Worm (Caenorhabditis elegans) whole organism, early embryonic: ENCODE results near the gene lgc-9.

Experiments
- B0310.2 ChIP-seq: sonication (generic microtip); optimal IDR thresholded peaks from 2 replicates; lab custom pipeline; 2016; ENCODE audit warnings: mild to moderate bottlenecking, missing genetic modification characterization, missing compliant biosample characterization
- F13C5.2 ChIP-seq: sonication (generic microtip); optimal IDR thresholded peaks from 2 replicates; lab custom pipeline; 2017; ENCODE audit warnings: mild to moderate bottlenecking, missing genetic modification characterization, inconsistent platforms, missing compliant biosample characterization
- aly-1 ChIP-seq: sonication (generic microtip); optimal IDR thresholded peaks from 2 replicates; lab custom pipeline; 2016; ENCODE audit warnings: missing genetic modification characterization, missing compliant biosample characterization
- ama-1 ChIP-seq: fragments of 150-350 bp; optimal IDR thresholded peaks from 2 replicates; lab custom pipeline; 2014
- ceh-13 ChIP-seq: fragments of 200-800 bp; sonication (Bioruptor generic); optimal IDR thresholded peaks from 2 replicates; lab custom pipeline; 2018; ENCODE audit warnings: mild to moderate bottlenecking, missing genetic modification characterization, missing compliant biosample characterization
- ceh-36 ChIP-seq: sonication (generic microtip); optimal IDR thresholded peaks from 2 replicates; lab custom pipeline; 2016; ENCODE audit warnings: missing genetic modification characterization, inconsistent platforms, missing compliant biosample characterization
- ets-7 ChIP-seq: sonication (generic microtip); optimal IDR thresholded peaks from 2 replicates; lab custom pipeline; 2016; ENCODE audit warnings: missing genotype, missing genetic modification characterization, missing compliant biosample characterization
- flt-1 ChIP-seq: fragments of 200-800 bp; sonication (Bioruptor generic); IDR thresholded peaks from 2 replicates; pipeline ENCODE4 v1.3.6; 2022; ENCODE audit warnings: missing genetic modification characterization, missing compliant biosample characterization
- hmbx-1 ChIP-seq: sonication (generic microtip); optimal IDR thresholded peaks from 2 replicates; lab custom pipeline; 2016; ENCODE audit warnings: mild to moderate bottlenecking, missing genetic modification characterization, missing compliant biosample characterization
- hmg-4 ChIP-seq: fragments of 200-800 bp; sonication (Bioruptor generic); optimal IDR thresholded peaks from 2 replicates; lab custom pipeline; 2018; ENCODE audit warnings: mild to moderate bottlenecking, missing genetic modification characterization, missing compliant biosample characterization
- hnd-1 ChIP-seq: sonication (generic microtip); optimal IDR thresholded peaks from 2 replicates; lab custom pipeline; 2016; ENCODE audit warnings: missing genetic modification characterization, missing compliant biosample characterization
- pes-1 ChIP-seq: fragments of 200-800 bp; sonication (Bioruptor generic); IDR thresholded peaks from 2 replicates; pipeline ENCODE4 v1.3.6; 2022; ENCODE audit warnings: missing genetic modification reagents, missing genetic modification characterization, missing compliant biosample characterization
- scrt-1 ChIP-seq: fragments of 200-800 bp; sonication (Bioruptor generic); IDR thresholded peaks from 2 replicates; pipeline ENCODE4 v1.3.6; 2022; ENCODE audit warnings: missing genetic modification characterization, missing compliant biosample characterization
- sea-1 ChIP-seq: fragments of 200-800 bp; sonication (Bioruptor generic); conservative IDR thresholded peaks from 2 replicates; pipeline ENCODE4 v1.3.6; 2022; ENCODE audit warnings: missing genetic modification characterization, missing compliant biosample characterization
- tbx-11 ChIP-seq: fragments of 200-800 bp; sonication (Bioruptor generic); IDR thresholded peaks from 2 replicates; pipeline ENCODE4 v1.3.6; 2022; ENCODE audit warnings: missing genetic modification characterization, missing compliant biosample characterization
- tbx-37 ChIP-seq: fragments of 200-800 bp; sonication (Bioruptor generic); conservative IDR thresholded peaks from 2 replicates; pipeline ENCODE4 v1.3.6; 2022; ENCODE audit warnings: missing genetic modification reagents, missing genetic modification characterization, missing compliant biosample characterization
- tra-4 ChIP-seq: sonication (generic microtip); optimal IDR thresholded peaks from 2 replicates; lab custom pipeline; 2017; ENCODE audit warnings: missing genetic modification characterization, missing compliant biosample characterization

lgc-9 gene

DNA sequence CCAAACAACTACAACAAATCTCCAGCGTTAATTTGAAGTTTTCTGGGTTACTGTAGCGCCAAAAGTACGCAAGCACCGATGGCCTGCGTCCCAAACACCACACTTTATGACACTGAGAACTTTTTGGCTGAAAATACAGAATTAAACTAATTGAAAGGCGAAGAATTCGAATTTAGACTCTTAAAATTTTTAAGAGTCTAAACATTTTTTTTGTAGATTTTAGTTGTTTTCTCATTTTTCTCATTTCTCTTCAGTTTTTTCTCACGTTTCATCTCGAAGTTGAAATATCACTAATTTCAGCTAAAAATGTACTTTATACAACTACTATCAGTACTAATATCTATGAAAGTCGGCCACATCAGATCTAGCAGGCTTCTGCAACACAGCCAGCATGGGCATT lies at the start of gene lgc-9:
lgc-9 (plus strand) TSS at position 301 of the 400 bp plus-strand sequence.
- TF ChIP-seq hmg-4 (GFP tag; lab: Kevin White, UChicago): no peak
- TF ChIP-seq F13C5.2 (tag; lab: Kevin White, UChicago): no peak
- no peak for TF ChIP-seq ets-7 (tag; lab: Kevin White, UChicago)
- TF ChIP-seq tbx-37 (GFP tag; lab: Robert Waterston, UW): no peak
- TF ChIP-seq tbx-11 (GFP tag; lab: Robert Waterston, UW): no peak
- TF ChIP-seq aly-1 (tag; lab: Kevin White, UChicago): no peak
- no peak for TF ChIP-seq scrt-1 (GFP tag; lab: Robert Waterston, UW)
- no peak for TF ChIP-seq tra-4 (tag; lab: Kevin White, UChicago)
- TF ChIP-seq hmbx-1: no peak
- no peak for TF ChIP-seq sea-1 (GFP tag; lab: Robert Waterston, UW)
- TF ChIP-seq flt-1 (GFP tag; lab: Robert Waterston, UW): no peak
- TF ChIP-seq ceh-13: no peak
- no peak for TF ChIP-seq pes-1
- TF ChIP-seq hnd-1 (tag; lab: Kevin White, UChicago): no peak
- TF ChIP-seq B0310.2 (tag; lab: Kevin White, UChicago): no peak
- no peak for TF ChIP-seq ceh-36 (tag; lab: Kevin White, UChicago)
- TF ChIP-seq ama-1 (lab: Kevin White, UChicago): no peak

DNA sequence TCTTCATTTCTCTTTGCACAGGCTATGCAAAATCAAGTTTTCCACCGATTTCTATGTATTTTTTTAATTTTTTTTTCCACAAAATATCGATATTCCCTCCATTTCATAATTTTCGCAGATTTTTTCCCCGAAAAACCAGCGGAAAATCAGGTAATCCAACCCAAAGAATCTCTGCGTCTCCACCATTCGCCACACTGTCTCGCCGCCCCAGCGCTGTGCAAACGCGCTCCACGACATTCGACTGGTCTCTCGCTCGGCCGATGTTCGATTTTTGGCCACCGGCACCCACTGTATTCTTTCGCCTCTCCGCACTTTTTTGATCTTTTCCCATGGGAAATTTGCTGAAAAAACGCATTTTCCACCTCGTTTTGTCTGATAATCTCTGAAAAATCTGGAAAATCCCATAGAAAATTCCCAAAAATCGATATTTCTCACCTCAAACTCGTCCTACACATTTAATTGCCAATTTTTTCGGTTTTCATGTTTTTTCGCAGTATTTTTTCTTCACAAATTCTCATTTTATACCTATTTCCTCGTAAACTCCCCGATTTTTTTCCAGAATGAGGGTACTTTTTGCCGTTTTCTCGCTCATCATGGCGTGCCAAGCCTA lies 46.7 kb upstream of the lgc-9 start, which contains the start of gene vha-19:
vha-19 (plus strand) TSS at position 560 of the 610 bp plus-strand sequence.
- TF ChIP-seq hmbx-1: no peak
- TF ChIP-seq B0310.2 (tag; lab: Kevin White, UChicago): no peak
- no peak for TF ChIP-seq aly-1 (tag; lab: Kevin White, UChicago)
- no peak for TF ChIP-seq tbx-37 (GFP tag; lab: Robert Waterston, UW)
- TF ChIP-seq pes-1: no peak
- TF ChIP-seq hmg-4 (GFP tag; lab: Kevin White, UChicago): no peak
- no peak for TF ChIP-seq sea-1 (GFP tag; lab: Robert Waterston, UW)
- TF ChIP-seq ama-1 (lab: Kevin White, UChicago): no peak
- TF ChIP-seq flt-1 (GFP tag; lab: Robert Waterston, UW): no peak
- TF ChIP-seq tra-4 (tag; lab: Kevin White, UChicago): no peak
- TF ChIP-seq ceh-36 (tag; lab: Kevin White, UChicago): no peak
- no peak for TF ChIP-seq tbx-11 (GFP tag; lab: Robert Waterston, UW)
- TF ChIP-seq ets-7 (tag; lab: Kevin White, UChicago): no peak
- TF ChIP-seq scrt-1 (GFP tag; lab: Robert Waterston, UW): no peak
- no peak for TF ChIP-seq ceh-13

DNA sequence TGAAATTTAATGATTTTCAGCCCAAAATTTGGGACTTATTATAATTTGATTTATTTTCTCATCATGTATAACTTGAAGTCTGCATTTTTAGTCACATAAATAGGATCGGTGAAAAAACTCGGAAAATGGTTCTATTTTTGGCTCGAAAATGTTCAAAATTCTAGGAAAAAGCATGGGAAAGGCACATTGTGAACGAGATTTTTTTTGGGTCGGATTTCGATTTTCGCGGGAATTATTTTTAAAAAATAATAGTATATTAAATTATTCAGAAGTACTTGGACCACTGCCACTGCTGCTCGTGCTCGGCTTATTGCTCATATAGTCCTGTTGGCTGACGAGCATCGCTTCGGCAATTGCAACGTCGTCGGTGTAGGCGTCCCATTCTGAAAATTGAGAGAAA lies 42.1 kb upstream of the lgc-9 start:
- no peak for TF ChIP-seq ceh-36 (tag; lab: Kevin White, UChicago)
- no peak for TF ChIP-seq pes-1
- TF ChIP-seq ama-1 (lab: Kevin White, UChicago): no peak
- TF ChIP-seq aly-1 (tag; lab: Kevin White, UChicago): no peak
- TF ChIP-seq hnd-1 (tag; lab: Kevin White, UChicago): no peak
- TF ChIP-seq tbx-37 (GFP tag; lab: Robert Waterston, UW): no peak
- TF ChIP-seq ets-7 (tag; lab: Kevin White, UChicago): no peak
- TF ChIP-seq F13C5.2 (tag; lab: Kevin White, UChicago): no peak
- no peak for TF ChIP-seq sea-1 (GFP tag; lab: Robert Waterston, UW)
- TF ChIP-seq scrt-1 (GFP tag; lab: Robert Waterston, UW): no peak
- no peak for TF ChIP-seq tra-4 (tag; lab: Kevin White, UChicago)

DNA sequence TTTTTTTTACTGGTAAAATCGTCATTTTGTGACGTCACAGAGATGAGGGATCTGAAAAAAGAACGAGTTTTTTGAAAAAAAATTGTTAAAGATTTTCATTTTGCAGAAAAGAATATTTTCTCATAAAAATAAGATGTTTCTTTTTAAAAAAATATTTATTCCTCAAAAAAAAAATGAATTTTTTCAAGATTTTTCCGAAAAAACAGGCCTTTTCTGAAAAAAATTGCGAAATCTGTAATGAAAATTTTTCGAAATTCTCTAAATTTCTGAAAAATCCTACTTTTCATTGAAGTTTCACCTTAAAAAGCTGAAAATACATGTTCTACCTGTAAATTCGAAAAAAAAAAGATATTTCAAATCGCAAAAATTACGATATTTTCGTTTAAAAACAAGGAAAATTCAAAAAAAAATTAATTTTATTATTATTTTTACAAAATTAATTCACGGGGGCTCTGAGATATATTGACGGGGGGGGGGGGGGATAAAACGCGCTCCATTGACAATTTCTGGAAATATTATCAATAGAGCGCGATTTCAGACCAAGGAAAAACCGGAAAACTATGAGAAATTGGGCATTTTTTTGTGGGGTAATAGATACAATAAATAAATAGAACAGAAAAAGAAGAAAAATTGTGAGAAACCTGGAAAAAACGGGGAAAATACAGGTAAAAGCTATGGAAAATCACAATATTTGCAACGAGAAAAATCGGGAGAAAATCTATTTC lies 37.2 kb upstream of the lgc-9 start, which contains the start of gene otub-4:
otub-4 (minus strand) TSS at position 51 of the 725 bp plus-strand sequence.
- TF ChIP-seq B0310.2 (tag; lab: Kevin White, UChicago): no peak
- no peak for TF ChIP-seq tra-4 (tag; lab: Kevin White, UChicago)
- TF ChIP-seq ceh-36 (tag; lab: Kevin White, UChicago): no peak
- no peak for TF ChIP-seq F13C5.2 (tag; lab: Kevin White, UChicago)
- no peak for TF ChIP-seq hmg-4 (GFP tag; lab: Kevin White, UChicago)
- TF ChIP-seq pes-1: no peak
- TF ChIP-seq sea-1 (GFP tag; lab: Robert Waterston, UW): no peak
- no peak for TF ChIP-seq ceh-13
- TF ChIP-seq tbx-11 (GFP tag; lab: Robert Waterston, UW): no peak
- no peak for TF ChIP-seq scrt-1 (GFP tag; lab: Robert Waterston, UW)
- TF ChIP-seq ets-7 (tag; lab: Kevin White, UChicago): no peak
- TF ChIP-seq hnd-1 (tag; lab: Kevin White, UChicago): no peak
- no peak for TF ChIP-seq hmbx-1
- no peak for TF ChIP-seq aly-1 (tag; lab: Kevin White, UChicago)
- TF ChIP-seq flt-1 (GFP tag; lab: Robert Waterston, UW): no peak
- TF ChIP-seq tbx-37 (GFP tag; lab: Robert Waterston, UW): no peak
- TF ChIP-seq ama-1 (lab: Kevin White, UChicago): no peak

ce11 chrIV:3382338-3382907 lies 33.1 kb upstream of the lgc-9 start, which contains the start of gene B0546.3:
TSS of gene B0546.3 (minus strand) at chrIV:3382841.
- TF ChIP-seq flt-1 (GFP tag; lab: Robert Waterston, UW): no peak
- TF ChIP-seq ceh-36 (tag; lab: Kevin White, UChicago): no peak
- TF ChIP-seq hmg-4 (GFP tag; lab: Kevin White, UChicago): no peak
- TF ChIP-seq ama-1 (lab: Kevin White, UChicago): no peak
- no peak for TF ChIP-seq hnd-1 (tag; lab: Kevin White, UChicago)
- TF ChIP-seq ceh-13: no peak
- TF ChIP-seq tbx-37 (GFP tag; lab: Robert Waterston, UW): no peak
- no peak for TF ChIP-seq tra-4 (tag; lab: Kevin White, UChicago)
- no peak for TF ChIP-seq scrt-1 (GFP tag; lab: Robert Waterston, UW)
- TF ChIP-seq pes-1: no peak
- TF ChIP-seq F13C5.2 (tag; lab: Kevin White, UChicago): no peak
- no peak for TF ChIP-seq hmbx-1
- no peak for TF ChIP-seq sea-1 (GFP tag; lab: Robert Waterston, UW)
